Fruit fly (Drosophila melanogaster): ENCODE results near the gene Spn77Bc.

Gene Spn77Bc

dm6 chr3L:20393357-20393756 lies 50.9 kb downstream of the Spn77Bc start, which contains the start of gene CG33969 (continued):
- TF ChIP-seq CG4730 (GFP tag; IDR thresholded peaks at IDR 0.05) (no peak), CG17912 (GFP tag; optimal IDR thresholded peaks at IDR 0.05) (no peak), HLH3B (GFP tag; IDR thresholded peaks at IDR 0.05) (no peak), Bteb2 (GFP tag; optimal IDR thresholded peaks at IDR 0.05) (no peak), lilli (GFP tag; optimal IDR thresholded peaks at IDR 0.05) (no peak), Mad (GFP tag; optimal IDR thresholded peaks at IDR 0.05) (no peak), CG14710 (tag; optimal IDR thresholded peaks at IDR 0.05) (peak; percentile 21), tna (GFP tag; IDR thresholded peaks at IDR 0.05; ENCODE audit: partially characterized antibody) (no peak), tio (GFP tag; optimal IDR thresholded peaks at IDR 0.05) (no peak), ewg (GFP tag; optimal IDR thresholded peaks at IDR 0.05) (no peak), CG1024 (GFP tag; IDR thresholded peaks at IDR 0.05) (no peak), gfzf (GFP tag; optimal IDR thresholded peaks at IDR 0.05) (peak; percentile 29), CG15269 (tag; optimal IDR thresholded peaks at IDR 0.05) (no peak), br (optimal IDR thresholded peaks at IDR 0.05) (no peak), MESR4 (GFP tag; optimal IDR thresholded peaks at IDR 0.05) (peak; percentile 57), ham (GFP tag; IDR thresholded peaks at IDR 0.05) (no peak), Ets65A (GFP tag) (no peak), bsh (GFP tag; optimal IDR thresholded peaks at IDR 0.05) (no peak), amos (GFP tag; IDR thresholded peaks at IDR 0.05; ENCODE audit: partially characterized antibody) (no peak; the same call in 1 of the 2 replicates), CG8281 (tag; optimal IDR thresholded peaks at IDR 0.05) (no peak), Blimp-1 (GFP tag; optimal IDR thresholded peaks at IDR 0.05) (no peak), CG8944 (GFP tag; optimal IDR thresholded peaks at IDR 0.05) (no peak), Max (GFP tag; optimal IDR thresholded peaks at IDR 0.05) (no peak), CG3995 (GFP tag; optimal IDR thresholded peaks at IDR 0.05) (peak; percentile 5), CG13894 (tag; optimal IDR thresholded peaks at IDR 0.05) (no peak), CG7839 (tag; optimal IDR thresholded peaks at IDR 0.05) (no peak), pum (GFP tag; optimal IDR thresholded peaks at IDR 0.05) (no peak), CG11504 (tag; optimal IDR thresholded peaks at IDR 0.05) (peak; percentile 29), CG17359 (tag; optimal IDR thresholded peaks at IDR 0.05) (no peak), psq (GFP tag; optimal IDR thresholded peaks at IDR 0.05) (no peak), CG10267 (tag; optimal IDR thresholded peaks at IDR 0.05) (peak; percentile 94), CG2116 (GFP tag; optimal IDR thresholded peaks at IDR 0.05) (peak; percentile 82), Rx (GFP tag; IDR thresholded peaks at IDR 0.05) (no peak), pho (GFP tag; optimal IDR thresholded peaks at IDR 0.05) (no peak), CG10321 (GFP tag; IDR thresholded peaks at IDR 0.05) (no peak), sima (GFP tag; optimal IDR thresholded peaks at IDR 0.05) (no peak), Sox102F (GFP tag; optimal IDR thresholded peaks at IDR 0.05) (no peak), MBD-R2 (GFP tag; IDR thresholded peaks at IDR 0.05) (peak; percentile 63), NK7.1 (GFP tag; optimal IDR thresholded peaks at IDR 0.05) (no peak), jigr1 (GFP tag; IDR thresholded peaks at IDR 0.05) (no peak), E2f2 (GFP tag; IDR thresholded peaks at IDR 0.05) (peak; percentile 37; the same call in 1 of the 2 replicates), CG12155 (GFP tag; optimal IDR thresholded peaks at IDR 0.05) (no peak), CG2199 (GFP tag; IDR thresholded peaks at IDR 0.05) (0 out of 3 replicates have a peak, but pooled peaks have one; percentile 11), CG11398 (GFP tag; optimal IDR thresholded peaks at IDR 0.05) (no peak), CG16863 (GFP tag; optimal IDR thresholded peaks at IDR 0.05) (no peak), CG8478 (optimal IDR thresholded peaks at IDR 0.05) (no peak), Ptx1 (GFP tag; IDR thresholded peaks at IDR 0.05) (no peak), luna (GFP tag; optimal IDR thresholded peaks at IDR 0.05) (no peak), gsb (GFP tag; IDR thresholded peaks at IDR 0.05) (no peak), ttk (GFP tag; IDR thresholded peaks at IDR 0.05) (no peak), hkb (optimal IDR thresholded peaks at IDR 0.05) (no peak), hkb (GFP tag; IDR thresholded peaks at IDR 0.05) (no peak), Dp (GFP tag; optimal IDR thresholded peaks at IDR 0.05) (peak; percentile 44)
